Fruit fly (Drosophila melanogaster) whole organism, embryonic: ENCODE measurements around the gene cass.

ENCODE experiments used
- Antp ChIP-seq: fragments of 200-800 bp; sonication (Bioruptor generic); optimal IDR thresholded peaks from 3 replicates; lab custom pipeline; 2016; ENCODE audit warnings: missing biosample characterization, missing genetic modification characterization
- Awh ChIP-seq: fragments of 200-800 bp; sonication (Bioruptor generic); IDR thresholded peaks from 2 replicates; pipeline ENCODE4, ENCODE4 v1.3.6; 2022; ENCODE audit warnings: missing biosample characterization, missing genetic modification characterization
- B-H1 ChIP-seq: fragments of 200-800 bp; sonication (Bioruptor generic); IDR thresholded peaks from 3 replicates; pipeline ENCODE4 v1.3.6; 2022; ENCODE audit warnings: missing biosample characterization, missing genetic modification characterization
- CG10274 ChIP-seq: fragments of 200-800 bp; sonication (Bioruptor generic); optimal IDR thresholded peaks from 3 replicates; lab custom pipeline; 2017; ENCODE audit warnings: missing biosample characterization, mild to moderate bottlenecking, missing genetic modification characterization
- CG11560 ChIP-seq: fragments of 200-800 bp; sonication (Bioruptor generic); IDR thresholded peaks from 3 replicates; pipeline ENCODE4 v1.3.6; 2022; ENCODE audit warnings: missing biosample characterization, missing genetic modification characterization
- CG12744 ChIP-seq: fragments of 200-800 bp; sonication (Bioruptor generic); optimal IDR thresholded peaks from 2 replicates; lab custom pipeline; 2016; ENCODE audit warnings: missing biosample characterization, missing genetic modification characterization
- CG14965 ChIP-seq: fragments of 200-800 bp; sonication (Bioruptor generic); optimal IDR thresholded peaks from 2 replicates; lab custom pipeline; 2016; ENCODE audit warnings: missing biosample characterization, missing genetic modification characterization, borderline replicate concordance
- CG1603 ChIP-seq: fragments of 200-800 bp; sonication (Bioruptor generic); optimal IDR thresholded peaks from 2 replicates; lab custom pipeline; 2019; ENCODE audit warnings: missing biosample characterization, mild to moderate bottlenecking, missing genetic modification characterization, moderate library complexity
- CG2129 ChIP-seq: fragments of 200-800 bp; sonication (Bioruptor generic); IDR thresholded peaks from 2 replicates; pipeline ENCODE4 v1.3.6; 2022; ENCODE audit warnings: missing biosample characterization, missing genetic modification characterization; ENCODE audit not compliant: partially characterized antibody
- CG2875 ChIP-seq: fragments of 200-800 bp; sonication (Bioruptor generic); optimal IDR thresholded peaks from 2 replicates; lab custom pipeline; 2017; ENCODE audit warnings: missing biosample characterization, mild to moderate bottlenecking, missing genetic modification characterization, missing genetic modification reagents
- CG3726 ChIP-seq: fragments of 200-800 bp; sonication (Bioruptor generic); IDR thresholded peaks from 3 replicates; pipeline ENCODE4, ENCODE4 v1.3.6; 2022; ENCODE audit warnings: missing biosample characterization, missing genetic modification characterization
- CG3847 ChIP-seq: fragments of 200-800 bp; sonication (Bioruptor generic); IDR thresholded peaks from 2 replicates; pipeline ENCODE4 v1.3.6; 2022; ENCODE audit warnings: missing biosample characterization, missing genetic modification characterization
- CHES-1-like ChIP-seq: fragments of 200-800 bp; sonication (Bioruptor generic); optimal IDR thresholded peaks from 2 replicates; lab custom pipeline; 2016; ENCODE audit warnings: missing biosample characterization, missing genetic modification characterization
- Camta ChIP-seq: fragments of 200-800 bp; sonication (Bioruptor generic); optimal IDR thresholded peaks from 2 replicates; lab custom pipeline; 2016; ENCODE audit warnings: missing biosample characterization, missing genetic modification characterization
- Ets65A ChIP-seq: fragments of 200-800 bp; sonication (Bioruptor generic); peaks from one replicate; lab custom pipeline; 2016; ENCODE audit warnings: missing biosample characterization, missing genetic modification characterization
- H2.0 ChIP-seq: fragments of 200-800 bp; sonication (Bioruptor generic); IDR thresholded peaks from 2 replicates; pipeline ENCODE4 v1.3.6; 2022; ENCODE audit warnings: missing biosample characterization, missing genetic modification characterization
- HLH54F ChIP-seq: fragments of 200-800 bp; sonication (Bioruptor generic); optimal IDR thresholded peaks from 3 replicates; lab custom pipeline; 2016; ENCODE audit warnings: missing biosample characterization, missing genetic modification characterization
- HLHmδ ChIP-seq: fragments of 200-800 bp; sonication (Bioruptor generic); optimal IDR thresholded peaks from 2 replicates; lab custom pipeline; 2018; ENCODE audit warnings: missing biosample characterization, mild to moderate bottlenecking, missing genetic modification characterization, moderate library complexity
- Mes4 ChIP-seq: fragments of 200-800 bp; sonication (Bioruptor generic); optimal IDR thresholded peaks from 2 replicates; lab custom pipeline; 2016; ENCODE audit warnings: missing biosample characterization, missing genetic modification characterization
- Oli ChIP-seq: fragments of 200-800 bp; sonication (Bioruptor generic); optimal IDR thresholded peaks from 2 replicates; lab custom pipeline; 2018; ENCODE audit warnings: missing biosample characterization, mild to moderate bottlenecking, missing genetic modification characterization, moderate library complexity
- Opbp ChIP-seq: fragments of 200-800 bp; sonication (Bioruptor generic); IDR thresholded peaks from 3 replicates; pipeline ENCODE4 v1.3.6; 2022; ENCODE audit warnings: missing biosample characterization, missing genetic modification characterization; ENCODE audit not compliant: partially characterized antibody
- Scr ChIP-seq: fragments of 200-800 bp; sonication (Bioruptor generic); IDR thresholded peaks from 2 replicates; pipeline ENCODE4 v1.3.6; 2022; ENCODE audit warnings: missing biosample characterization, missing genetic modification characterization; ENCODE audit not compliant: partially characterized antibody
- Sin3A ChIP-seq: fragments of >200 bp; optimal IDR thresholded peaks from 2 replicates; lab custom pipeline; 2018
- Spps ChIP-seq: fragments of 200-800 bp; sonication (Bioruptor generic); optimal IDR thresholded peaks from 2 replicates; lab custom pipeline; 2018; ENCODE audit warnings: missing biosample characterization, mild to moderate bottlenecking, missing genetic modification characterization
- TFAM ChIP-seq: fragments of 200-800 bp; sonication (Bioruptor generic); optimal IDR thresholded peaks from 2 replicates; lab custom pipeline; 2017; ENCODE audit warnings: missing biosample characterization, missing genetic modification characterization, inconsistent platforms
- az2 ChIP-seq: fragments of 200-800 bp; sonication (Bioruptor generic); optimal IDR thresholded peaks from 3 replicates; lab custom pipeline; 2016; ENCODE audit warnings: missing biosample characterization, missing genetic modification characterization
- chinmo ChIP-seq: fragments of 200-800 bp; sonication (Bioruptor generic); IDR thresholded peaks from 4 replicates; pipeline ENCODE4 v1.3.6; 2022; ENCODE audit warnings: missing biosample characterization, missing genetic modification characterization; ENCODE audit not compliant: partially characterized antibody
- crol ChIP-seq: fragments of 200-800 bp; sonication (Bioruptor generic); IDR thresholded peaks from 2 replicates; pipeline ENCODE4 v1.3.6; 2022; ENCODE audit warnings: missing biosample characterization, missing genetic modification characterization
- fd96Cb ChIP-seq: fragments of 200-800 bp; sonication (Bioruptor generic); optimal IDR thresholded peaks from 2 replicates; lab custom pipeline; 2018; ENCODE audit warnings: missing biosample characterization, mild to moderate bottlenecking, missing genetic modification characterization, moderate library complexity
- gcm ChIP-seq: fragments of 200-800 bp; sonication (Bioruptor generic); optimal IDR thresholded peaks from 2 replicates; lab custom pipeline; 2019; ENCODE audit warnings: missing biosample characterization, mild to moderate bottlenecking, missing genetic modification characterization, moderate library complexity
- gem ChIP-seq: fragments of 200-800 bp; sonication (Bioruptor generic); optimal IDR thresholded peaks from 2 replicates; lab custom pipeline; 2019; ENCODE audit warnings: missing biosample characterization, mild to moderate bottlenecking, missing genetic modification characterization, moderate library complexity
- hb ChIP-seq: fragments of 200-800 bp; sonication (Bioruptor generic); IDR thresholded peaks from 3 replicates; pipeline ENCODE4 v1.3.6; 2022; ENCODE audit warnings: missing biosample characterization, missing genetic modification characterization; ENCODE audit not compliant: partially characterized antibody
- hbn ChIP-seq: fragments of 200-800 bp; sonication (Bioruptor generic); IDR thresholded peaks from 2 replicates; pipeline ENCODE4 v1.3.6; 2022; ENCODE audit warnings: missing biosample characterization, missing genetic modification characterization; ENCODE audit not compliant: partially characterized antibody
- lola ChIP-seq, 3 experiments: fragments of >200 bp in 2 of 3; fragments of 200-800 bp in 1 of 3; sonication (Bioruptor generic) in 1 of 3; optimal IDR thresholded peaks; 2 replicates each; lab custom pipeline; 2017 to 2019; ENCODE audit warnings: missing biosample characterization in 3 of 3, missing genetic modification characterization in 3 of 3, mild to moderate bottlenecking in 1 of 3, moderate library complexity in 1 of 3
- maf-S ChIP-seq: fragments of 200-800 bp; sonication (Bioruptor generic); optimal IDR thresholded peaks from 2 replicates; lab custom pipeline; 2016; ENCODE audit warnings: missing biosample characterization, missing genetic modification characterization
- nerfin-2 ChIP-seq: fragments of 200-800 bp; sonication (Bioruptor generic); IDR thresholded peaks from 2 replicates; pipeline ENCODE4 v1.3.6; 2022; ENCODE audit warnings: missing biosample characterization, missing genetic modification characterization; ENCODE audit not compliant: partially characterized antibody
- org-1 ChIP-seq: fragments of 200-800 bp; sonication (Bioruptor generic); optimal IDR thresholded peaks from 2 replicates; lab custom pipeline; 2017; ENCODE audit warnings: missing biosample characterization, missing genetic modification characterization
- peb ChIP-seq: fragments of 200-800 bp; sonication (Bioruptor generic); IDR thresholded peaks from 2 replicates; pipeline ENCODE4 v1.3.6; 2022; ENCODE audit warnings: missing biosample characterization, missing genetic modification characterization
- pho ChIP-seq: fragments of 200-800 bp; sonication (Bioruptor generic); optimal IDR thresholded peaks from 2 replicates; lab custom pipeline; 2016; ENCODE audit warnings: missing biosample characterization, missing genetic modification characterization
- phol ChIP-seq: fragments of 200-800 bp; sonication (Bioruptor generic); optimal IDR thresholded peaks from 3 replicates; lab custom pipeline; 2018; ENCODE audit warnings: missing biosample characterization, mild to moderate bottlenecking, missing genetic modification characterization, moderate library complexity
- sens ChIP-seq: fragments of 200-800 bp; sonication (Bioruptor generic); peaks from one replicate; lab custom pipeline; 2016; ENCODE audit warnings: missing biosample characterization, missing genetic modification characterization
- sens-2 ChIP-seq: fragments of 200-800 bp; sonication (Bioruptor generic); IDR thresholded peaks from 2 replicates; pipeline ENCODE4 v1.3.6; 2022; ENCODE audit warnings: missing biosample characterization, missing genetic modification characterization
- stc ChIP-seq: fragments of 200-800 bp; sonication (Bioruptor generic); IDR thresholded peaks from 2 replicates; pipeline ENCODE4 v1.3.6; 2022; ENCODE audit warnings: missing biosample characterization, missing genetic modification characterization
- stwl ChIP-seq: fragments of 200-800 bp; sonication (Bioruptor generic); optimal IDR thresholded peaks from 3 replicates; lab custom pipeline; 2018; ENCODE audit warnings: missing biosample characterization, mild to moderate bottlenecking, missing genetic modification characterization, moderate library complexity
- tx ChIP-seq: fragments of 200-800 bp; sonication (Bioruptor generic); optimal IDR thresholded peaks from 2 replicates; lab custom pipeline; 2016; ENCODE audit warnings: missing biosample characterization, missing genetic modification characterization
- unpg ChIP-seq: fragments of 200-800 bp; sonication (Bioruptor generic); optimal IDR thresholded peaks from 3 replicates; lab custom pipeline; 2018; ENCODE audit warnings: missing biosample characterization, mild to moderate bottlenecking, missing genetic modification characterization, moderate library complexity
- vfl ChIP-seq: fragments of 200-800 bp; sonication (Bioruptor generic); optimal IDR thresholded peaks from 2 replicates; lab custom pipeline; 2016; ENCODE audit warnings: missing biosample characterization, missing genetic modification characterization
- zen2 ChIP-seq: fragments of 200-800 bp; sonication (Bioruptor generic); IDR thresholded peaks from 3 replicates; pipeline ENCODE4 v1.3.6; 2022; ENCODE audit warnings: missing biosample characterization, missing genetic modification characterization; ENCODE audit not compliant: partially characterized antibody

cass gene

dm6 chr2L:17485457-17485856 lies 7.8 kb upstream of the cass start, which contains the start of the genes CG43221 and CG43645:
Gene CG43221 (plus strand): TSS chr2L:17485757.
Gene CG43645 (plus strand): TSS chr2L:17485757.
- TF ChIP-seq Ets65A (GFP tag; lab: Kevin White, UChicago) (no peak), Spps (tag; lab: Kevin White, UChicago) (no peak), sens (GFP tag; lab: Kevin White, UChicago) (peak; percentile 4), maf-S (no peak)

dm6 chr2L:17484174-17484573 lies 6.5 kb upstream of the cass start, which contains the start of the genes GCS2beta and CG5131:
Gene GCS2beta (minus strand): TSS chr2L:17484307.
Gene CG5131 (plus strand): TSS chr2L:17484501.
- TF ChIP-seq CG2129, result peak; percentile 84
- peak; percentile 80 for TF ChIP-seq gcm (GFP tag; lab: Kevin White, UChicago)
- TF ChIP-seq CG14965 (GFP tag; lab: Kevin White, UChicago), result peak; percentile 51
- peak; percentile 85 for TF ChIP-seq stc (GFP tag; lab: Robert Waterston, UW)
- peak; percentile 79 for TF ChIP-seq CG2875 (GFP tag; lab: Kevin White, UChicago)
- TF ChIP-seq lola (GFP tag; optimal IDR thresholded peaks at IDR 0.05; lab: Kevin White, UChicago), result peak in 1 of 3 experiments; percentile 84
- TF ChIP-seq chinmo (GFP tag; lab: Robert Waterston, UW), result peak; percentile 82; the same call in 2 of the 4 replicates
- peak; percentile 98 for TF ChIP-seq Sin3A (lab: Kevin White, UChicago)
- TF ChIP-seq CG10274 (GFP tag; lab: Kevin White, UChicago), result peak; percentile 69
- peak; percentile 96 for TF ChIP-seq tx (GFP tag; lab: Kevin White, UChicago)
- no peak for TF ChIP-seq HLHmδ (GFP tag; lab: Kevin White, UChicago)
- TF ChIP-seq CG11560 (tag; lab: Robert Waterston, UW), result peak; percentile 88
- peak; percentile 93 for TF ChIP-seq Scr (GFP tag; lab: Robert Waterston, UW)
- peak; percentile 93 for TF ChIP-seq az2 (GFP tag; lab: Kevin White, UChicago)
- TF ChIP-seq Oli, result peak; percentile 85
- TF ChIP-seq Camta (GFP tag; lab: Kevin White, UChicago), result peak; percentile 93
- TF ChIP-seq CG3847 (GFP tag; lab: Robert Waterston, UW), result peak; percentile 96
- TF ChIP-seq pho (GFP tag; lab: Kevin White, UChicago), result peak; percentile 98
- TF ChIP-seq sens-2, result peak; percentile 77
- peak; percentile 99 for TF ChIP-seq Antp (GFP tag; lab: Kevin White, UChicago)
- peak; percentile 78 for TF ChIP-seq org-1 (GFP tag; lab: Kevin White, UChicago)
- TF ChIP-seq CG3726 (GFP tag; lab: Robert Waterston, UW), result peak; percentile 87; the same call in 2 of the 3 replicates
- TF ChIP-seq HLH54F (GFP tag; lab: Kevin White, UChicago), result peak; percentile 98
- TF ChIP-seq TFAM (GFP tag; lab: Kevin White, UChicago), result peak; percentile 51
- peak; percentile 97 for TF ChIP-seq CG1603 (tag; lab: Kevin White, UChicago)
- TF ChIP-seq hb, result peak; percentile 91
- TF ChIP-seq gem, result peak; percentile 95
- TF ChIP-seq Awh (GFP tag; lab: Robert Waterston, UW), result peak; percentile 87
- TF ChIP-seq nerfin-2 (GFP tag; lab: Robert Waterston, UW), result peak; percentile 62; the same call in 1 of the 2 replicates
- TF ChIP-seq CHES-1-like, result peak; percentile 98
- TF ChIP-seq phol, result peak; percentile 95
- TF ChIP-seq zen2 (GFP tag; lab: Robert Waterston, UW), result peak; percentile 74; the same call in 2 of the 3 replicates
- TF ChIP-seq crol (GFP tag; lab: Robert Waterston, UW), result peak; percentile 41; the same call in 1 of the 2 replicates
- TF ChIP-seq CG12744 (GFP tag; lab: Kevin White, UChicago), result peak; percentile 75
- TF ChIP-seq H2.0, result peak; percentile 93
- TF ChIP-seq unpg, result peak; percentile 92
- peak; percentile 91 for TF ChIP-seq hbn (GFP tag; lab: Robert Waterston, UW)
- peak; percentile 97 for TF ChIP-seq vfl (GFP tag; lab: Kevin White, UChicago)
- peak; percentile 92 for TF ChIP-seq Mes4 (GFP tag; lab: Kevin White, UChicago)
- TF ChIP-seq fd96Cb (tag; lab: Kevin White, UChicago), result peak; percentile 86
- TF ChIP-seq stwl, result peak; percentile 79
- peak; percentile 86 for TF ChIP-seq B-H1 (GFP tag; lab: Robert Waterston, UW)
- TF ChIP-seq peb (GFP tag; lab: Robert Waterston, UW), result peak; percentile 85
- TF ChIP-seq Opbp (GFP tag; lab: Robert Waterston, UW), result peak; percentile 89
